Worm (Caenorhabditis elegans): ENCODE measurements around the gene fip-3.

DNA sequence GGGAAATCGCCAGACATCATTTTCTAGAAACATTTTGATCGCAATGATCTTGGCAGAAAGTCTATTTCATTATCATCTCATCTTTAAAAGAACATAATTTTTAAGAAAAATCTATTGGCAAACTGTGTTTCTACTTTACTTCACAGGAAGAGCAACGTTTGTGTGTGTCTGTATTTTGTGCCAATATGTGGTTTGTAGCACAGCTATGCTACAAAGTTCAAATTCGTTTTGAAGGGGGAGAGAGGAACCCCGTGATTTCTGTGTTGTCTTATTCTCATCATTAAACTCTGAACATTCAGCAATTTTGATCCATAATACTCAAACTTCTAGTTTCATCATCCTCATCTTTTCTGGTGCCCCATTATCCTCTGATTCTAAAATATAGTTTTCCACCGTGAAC lies 37.6 kb downstream of the fip-3 start:
- no peak for TF ChIP-seq sptf-1 (tag; optimal IDR thresholded peaks at IDR 0.05)
- no peak for TF ChIP-seq unc-62 (GFP tag; optimal IDR thresholded peaks at IDR 0.05)
- TF ChIP-seq bed-3 (GFP tag; optimal IDR thresholded peaks at IDR 0.05): no peak
- no peak for TF ChIP-seq hlh-1 (tag; optimal IDR thresholded peaks at IDR 0.05)
- no peak for TF ChIP-seq unc-39 (tag; optimal IDR thresholded peaks at IDR 0.05)
- TF ChIP-seq mep-1 (tag; optimal IDR thresholded peaks at IDR 0.05): no peak

Measured in whole organism, mixed stage, embryonic.